Worm (Caenorhabditis elegans): ENCODE results near the gene ceh-32.

The ceh-32 gene

DNA sequence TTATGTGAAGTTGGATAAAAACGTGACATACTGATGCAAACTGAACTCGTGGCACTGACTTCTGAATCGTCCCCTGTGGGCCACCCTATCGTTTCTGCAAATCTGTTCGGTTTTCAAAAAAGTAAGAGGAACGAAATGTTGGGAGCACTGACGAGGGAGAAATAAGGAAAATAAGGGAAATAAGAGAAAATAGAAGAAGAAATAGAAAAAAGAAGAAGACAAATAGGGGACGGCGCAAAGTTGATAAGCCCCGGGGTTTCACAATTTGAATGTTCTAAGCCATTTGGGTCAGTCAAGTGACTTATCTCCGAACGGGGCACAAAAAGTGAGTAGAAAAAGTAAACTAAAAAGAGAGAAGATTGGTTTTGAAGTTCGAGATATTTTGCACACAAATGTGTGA lies 9.6 kb downstream of the ceh-32 start, which contains the start of gene W05E10.5:
TSS of gene W05E10.5 (minus strand) at position 101 of the 400 bp plus-strand sequence.
- TF ChIP-seq lin-15B (tag; optimal IDR thresholded peaks at IDR 0.05): no peak
- TF ChIP-seq unc-62 (GFP tag; optimal IDR thresholded peaks at IDR 0.05): no peak
- TF ChIP-seq ceh-16 (tag; optimal IDR thresholded peaks at IDR 0.05): no peak
- TF ChIP-seq nhr-76 (tag; optimal IDR thresholded peaks at IDR 0.05): no peak
- TF ChIP-seq nhr-11 (tag; optimal IDR thresholded peaks at IDR 0.05): no peak
- no peak for TF ChIP-seq R02D3.7 (tag; optimal IDR thresholded peaks at IDR 0.05)
- no peak for TF ChIP-seq nhr-25 (tag; optimal IDR thresholded peaks at IDR 0.05)
- TF ChIP-seq jun-1 (tag; optimal IDR thresholded peaks at IDR 0.05): no peak
- TF ChIP-seq nhr-12 (tag; optimal IDR thresholded peaks at IDR 0.05): no peak
- TF ChIP-seq mml-1 (tag; optimal IDR thresholded peaks at IDR 0.05): no peak
- TF ChIP-seq daf-12 (tag; optimal IDR thresholded peaks at IDR 0.05): no peak
- TF ChIP-seq egl-27 (tag; optimal IDR thresholded peaks at IDR 0.05): no peak
- no peak for TF ChIP-seq ztf-11 (tag; optimal IDR thresholded peaks at IDR 0.05)
- TF ChIP-seq elt-3 (tag; optimal IDR thresholded peaks at IDR 0.05): no peak
- TF ChIP-seq aly-2 (tag; optimal IDR thresholded peaks at IDR 0.05): no peak
- no peak for TF ChIP-seq nhr-237 (tag; optimal IDR thresholded peaks at IDR 0.05)
- TF ChIP-seq ceh-82 (tag; optimal IDR thresholded peaks at IDR 0.05): no peak
- no peak for TF ChIP-seq nhr-23 (tag; optimal IDR thresholded peaks at IDR 0.05)

DNA sequence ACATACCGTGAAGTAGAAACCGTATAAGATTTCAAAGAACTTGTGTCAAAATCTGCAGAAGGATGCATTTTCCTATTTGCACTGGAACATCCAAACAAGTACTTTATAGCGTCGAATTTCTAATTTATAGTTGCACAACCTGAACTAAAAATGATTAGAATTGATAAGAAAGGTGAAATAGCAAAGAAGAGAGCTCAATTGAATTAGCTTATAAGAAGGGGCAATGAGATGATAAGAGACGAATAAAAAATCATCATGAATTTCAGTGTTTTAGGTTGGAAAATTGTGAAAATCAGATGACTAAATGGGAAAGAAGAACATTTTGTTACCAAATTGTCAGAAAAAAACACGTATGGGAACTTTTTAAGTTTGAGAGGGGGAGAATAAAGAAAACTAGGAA lies 13.6 kb downstream of the ceh-32 start, which contains the start of gene W05E10.1:
TSS of gene W05E10.1 (minus strand) at position 139 of the 400 bp plus-strand sequence.
- no peak for TF ChIP-seq nhr-11 (tag; optimal IDR thresholded peaks at IDR 0.05)
- no peak for TF ChIP-seq fkh-2 (tag; optimal IDR thresholded peaks at IDR 0.05)
- no peak for TF ChIP-seq nhr-237 (tag; optimal IDR thresholded peaks at IDR 0.05)
- no peak for TF ChIP-seq sea-2 (GFP tag; optimal IDR thresholded peaks at IDR 0.05)
- TF ChIP-seq nhr-23 (tag; optimal IDR thresholded peaks at IDR 0.05): no peak
- no peak for TF ChIP-seq mml-1 (tag; optimal IDR thresholded peaks at IDR 0.05)
- TF ChIP-seq fos-1 (tag; optimal IDR thresholded peaks at IDR 0.05): no peak
- TF ChIP-seq nhr-28 (tag; optimal IDR thresholded peaks at IDR 0.05): no peak
- TF ChIP-seq ceh-9 (tag; optimal IDR thresholded peaks at IDR 0.05): no peak
- no peak for TF ChIP-seq elt-1 (tag; optimal IDR thresholded peaks at IDR 0.05)
- no peak for TF ChIP-seq ceh-82 (tag; optimal IDR thresholded peaks at IDR 0.05)
- TF ChIP-seq lsy-12 (tag; optimal IDR thresholded peaks at IDR 0.05): no peak
- TF ChIP-seq elt-2 (tag; optimal IDR thresholded peaks at IDR 0.05): peak; percentile 69
- peak; percentile 52 for TF ChIP-seq pqm-1 (tag; optimal IDR thresholded peaks at IDR 0.05)
- TF ChIP-seq hmg-11 (tag; optimal IDR thresholded peaks at IDR 0.05): no peak
- TF ChIP-seq nhr-76 (tag; optimal IDR thresholded peaks at IDR 0.05): no peak
- no peak for TF ChIP-seq lin-15B (tag; optimal IDR thresholded peaks at IDR 0.05)

DNA sequence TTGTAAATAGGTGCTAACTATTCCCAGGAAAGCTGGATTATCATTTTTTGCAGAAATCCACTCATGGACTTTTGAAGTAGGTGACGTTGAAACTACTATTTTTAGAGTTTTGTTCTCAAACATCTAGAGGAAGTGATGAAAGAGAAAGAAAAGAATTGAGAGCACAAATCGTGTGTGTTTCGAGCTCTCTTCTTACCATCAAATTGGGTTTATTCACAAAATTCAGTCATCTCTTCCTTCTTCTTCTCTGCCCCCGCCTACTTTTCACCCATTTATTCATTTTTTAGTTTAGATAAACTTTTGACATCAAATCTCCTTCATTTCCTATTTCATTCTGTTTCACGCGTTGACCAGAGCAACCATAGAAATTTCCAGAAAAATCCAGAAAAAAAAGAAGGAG lies 18.3 kb downstream of the ceh-32 start, which contains the start of gene W05E10.2:
TSS of gene W05E10.2 (plus strand) at position 301 of the 400 bp plus-strand sequence.
- TF ChIP-seq fkh-10 (GFP tag; optimal IDR thresholded peaks at IDR 0.05) (no peak), nhr-23 (tag; optimal IDR thresholded peaks at IDR 0.05) (no peak), zag-1 (tag; optimal IDR thresholded peaks at IDR 0.05) (no peak), sea-2 (GFP tag; optimal IDR thresholded peaks at IDR 0.05) (no peak), ztf-11 (tag; optimal IDR thresholded peaks at IDR 0.05) (no peak), snpc-4 (tag; optimal IDR thresholded peaks at IDR 0.05) (no peak), ama-1 (optimal IDR thresholded peaks at IDR 0.05) (no peak)

DNA sequence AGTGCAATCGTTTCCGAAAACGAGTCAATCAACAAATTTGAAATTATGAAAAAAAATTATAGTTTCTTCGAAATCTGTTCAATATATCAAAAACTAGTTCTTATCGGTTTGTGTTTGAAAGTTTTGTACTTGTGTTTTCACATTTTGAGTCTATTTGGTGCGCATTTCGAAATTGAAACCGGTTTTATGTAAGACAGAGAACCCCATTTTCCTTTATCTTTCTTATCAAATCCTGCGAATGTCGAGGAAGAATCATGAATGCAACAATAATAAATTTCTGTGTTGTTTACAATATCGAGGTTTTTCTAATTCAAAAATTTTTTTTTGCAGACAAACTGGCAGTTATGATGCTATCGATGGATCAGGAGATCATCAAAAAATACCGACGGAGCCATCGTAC lies 22.3 kb downstream of the ceh-32 start:
- TF ChIP-seq nhr-23 (tag; optimal IDR thresholded peaks at IDR 0.05) (peak; percentile 26), pqm-1 (tag; optimal IDR thresholded peaks at IDR 0.05) (no peak), nhr-43 (tag; optimal IDR thresholded peaks at IDR 0.05; ENCODE audit: poor library complexity, severe bottlenecking) (peak; percentile 2), egl-5 (tag; optimal IDR thresholded peaks at IDR 0.05) (no peak)

DNA sequence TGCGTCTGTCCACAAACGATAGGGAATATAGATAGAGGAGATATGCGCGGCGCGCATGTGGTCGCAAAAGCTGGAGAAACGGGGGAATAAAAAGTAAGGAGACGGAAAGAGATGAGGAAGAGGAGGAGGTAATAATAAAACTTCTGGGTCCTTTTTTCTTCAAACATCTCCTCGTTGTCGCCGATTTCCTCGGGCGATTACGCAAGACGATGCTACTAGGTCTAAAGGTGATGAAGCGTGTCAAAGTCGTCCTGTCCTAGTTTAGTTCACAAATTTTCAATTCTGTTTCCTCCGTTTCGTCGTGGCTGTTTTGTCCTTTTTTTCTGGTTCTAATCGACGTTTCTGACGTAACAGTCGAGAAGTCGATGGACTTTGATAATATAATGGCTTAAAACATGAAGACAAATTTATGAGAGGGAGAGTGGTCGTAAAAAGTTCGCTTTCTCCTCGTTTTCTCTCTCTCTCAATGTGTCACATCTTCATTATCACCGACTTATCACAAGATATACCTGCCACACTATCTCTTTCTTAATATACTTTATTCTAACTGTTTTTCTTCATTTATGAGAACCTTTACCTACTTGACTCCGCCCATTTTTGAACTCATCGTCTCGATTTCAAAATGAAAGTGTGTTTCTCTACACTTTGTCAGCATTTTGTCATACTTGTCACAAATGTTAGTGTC lies 24.5 kb downstream of the ceh-32 start:
- TF ChIP-seq nhr-25 (tag; optimal IDR thresholded peaks at IDR 0.05): peak; percentile 30
- no peak for TF ChIP-seq sea-2 (GFP tag; optimal IDR thresholded peaks at IDR 0.05)
- peak; percentile 51 for TF ChIP-seq nhr-43 (tag; optimal IDR thresholded peaks at IDR 0.05; ENCODE audit: poor library complexity, severe bottlenecking)
- TF ChIP-seq ceh-28 (tag; optimal IDR thresholded peaks at IDR 0.05): no peak
- TF ChIP-seq snpc-4 (tag; optimal IDR thresholded peaks at IDR 0.05): no peak
- no peak for TF ChIP-seq nhr-28 (tag; optimal IDR thresholded peaks at IDR 0.05)
- TF ChIP-seq nhr-12 (tag; optimal IDR thresholded peaks at IDR 0.05): no peak
- peak; percentile 38 for TF ChIP-seq nhr-23 (tag; optimal IDR thresholded peaks at IDR 0.05)
- no peak for TF ChIP-seq ceh-82 (tag; optimal IDR thresholded peaks at IDR 0.05)
- no peak for TF ChIP-seq elt-3 (tag; optimal IDR thresholded peaks at IDR 0.05)
- no peak for TF ChIP-seq elt-1 (tag; optimal IDR thresholded peaks at IDR 0.05)
- no peak for TF ChIP-seq ama-1 (optimal IDR thresholded peaks at IDR 0.05)
- no peak for TF ChIP-seq pha-4 (tag; optimal IDR thresholded peaks at IDR 0.05)
- no peak for TF ChIP-seq fos-1 (tag; optimal IDR thresholded peaks at IDR 0.05)
- no peak for TF ChIP-seq aly-2 (tag; optimal IDR thresholded peaks at IDR 0.05)
- TF ChIP-seq lsy-12 (tag; optimal IDR thresholded peaks at IDR 0.05): no peak
